Worm (Caenorhabditis elegans) whole organism, L2 larva: ENCODE results near the gene srd-9.

Source experiments
- Y55F3AM.14 ChIP-seq: fragments of 200-800 bp; sonication (Bioruptor generic); optimal IDR thresholded peaks from 2 replicates; lab custom pipeline; 2018; ENCODE audit warnings: mild to moderate bottlenecking, missing genetic modification characterization, missing compliant biosample characterization
- ZK546.5 ChIP-seq: sonication (generic microtip); optimal IDR thresholded peaks from 2 replicates; lab custom pipeline; 2017; ENCODE audit warnings: missing biosample characterization, missing genetic modification characterization
- alr-1 ChIP-seq: fragments of 150-350 bp; optimal IDR thresholded peaks from 2 replicates; lab custom pipeline; 2014; ENCODE audit warnings: missing biosample characterization, missing genetic modification characterization
- aly-2 ChIP-seq: fragments of 150-350 bp; optimal IDR thresholded peaks from 2 replicates; lab custom pipeline; 2014; ENCODE audit warnings: missing biosample characterization, missing genetic modification characterization
- ama-1 ChIP-seq: fragments of 150-350 bp; optimal IDR thresholded peaks from 2 replicates; lab custom pipeline; 2018; ENCODE audit warnings: inconsistent platforms
- blmp-1 ChIP-seq: sonication (generic microtip); optimal IDR thresholded peaks from 2 replicates; lab custom pipeline; 2017; ENCODE audit warnings: missing genetic modification characterization, mild to moderate bottlenecking, missing compliant biosample characterization, antibody characterized with exemption, moderate library complexity; ENCODE audit not compliant: insufficient read depth
- ceh-16 ChIP-seq: fragments of 150-350 bp; optimal IDR thresholded peaks from 2 replicates; lab custom pipeline; 2014; ENCODE audit warnings: missing biosample characterization, missing genetic modification characterization
- ceh-82 ChIP-seq: fragments of 150-350 bp; optimal IDR thresholded peaks from 2 replicates; lab custom pipeline; 2014; ENCODE audit warnings: missing biosample characterization, missing genetic modification characterization
- crh-2 ChIP-seq: sonication (generic microtip); optimal IDR thresholded peaks from 2 replicates; lab custom pipeline; 2017; ENCODE audit warnings: missing biosample characterization, missing genetic modification characterization
- dmd-4 ChIP-seq: sonication (generic microtip); optimal IDR thresholded peaks from 2 replicates; lab custom pipeline; 2017; ENCODE audit warnings: missing biosample characterization, missing genetic modification characterization
- elt-3 ChIP-seq: sonication (generic microtip); optimal IDR thresholded peaks from 2 replicates; lab custom pipeline; 2017; ENCODE audit warnings: missing biosample characterization, missing genetic modification characterization
- fos-1 ChIP-seq: fragments of 150-350 bp; optimal IDR thresholded peaks from 2 replicates; lab custom pipeline; 2014; ENCODE audit warnings: missing biosample characterization, missing genetic modification characterization
- gmeb-1 ChIP-seq: fragments of 150-350 bp; optimal IDR thresholded peaks from 2 replicates; lab custom pipeline; 2014; ENCODE audit warnings: missing biosample characterization, missing genetic modification characterization
- lin-11 ChIP-seq: fragments of 150-350 bp; sonication (generic microtip); optimal IDR thresholded peaks from 2 replicates; lab custom pipeline; 2014; ENCODE audit warnings: missing biosample characterization, missing genetic modification characterization, inconsistent platforms, mixed read lengths
- lin-13 ChIP-seq: fragments of 150-350 bp; optimal IDR thresholded peaks from 2 replicates; lab custom pipeline; 2014; ENCODE audit warnings: missing biosample characterization, missing genetic modification reagents, missing genetic modification characterization
- lin-39 ChIP-seq: fragments of 150-350 bp; optimal IDR thresholded peaks from 2 replicates; lab custom pipeline; 2014; ENCODE audit warnings: missing biosample characterization, missing genetic modification reagents, missing genetic modification characterization
- lsy-2 ChIP-seq, 2 experiments: fragments of 150-350 bp in 1 of 2; sonication (generic microtip) in 1 of 2; optimal IDR thresholded peaks; 2 replicates each; lab custom pipeline; 2014 to 2017; ENCODE audit warnings: missing biosample characterization in 2 of 2, missing genetic modification characterization in 2 of 2
- mab-5 ChIP-seq: fragments of 150-350 bp; optimal IDR thresholded peaks from 2 replicates; lab custom pipeline; 2014; ENCODE audit warnings: missing biosample characterization, missing genetic modification characterization
- mbf-1 ChIP-seq: sonication (generic microtip); optimal IDR thresholded peaks from 2 replicates; lab custom pipeline; 2017; ENCODE audit warnings: missing biosample characterization, missing genetic modification characterization
- mdl-1 ChIP-seq, 2 experiments: fragments of 150-350 bp in 1 of 2; sonication (generic microtip) in 1 of 2; optimal IDR thresholded peaks; 2 replicates each; lab custom pipeline; 2017; ENCODE audit warnings: missing biosample characterization in 2 of 2, missing genetic modification characterization in 2 of 2
- nhr-10 ChIP-seq: sonication (generic microtip); optimal IDR thresholded peaks from 2 replicates; lab custom pipeline; 2017; ENCODE audit warnings: missing biosample characterization, missing genetic modification characterization
- nhr-11 ChIP-seq: fragments of 150-350 bp; optimal IDR thresholded peaks from 2 replicates; lab custom pipeline; 2014; ENCODE audit warnings: missing biosample characterization, missing genetic modification characterization
- nhr-12 ChIP-seq: fragments of 150-350 bp; optimal IDR thresholded peaks from 2 replicates; lab custom pipeline; 2014; ENCODE audit warnings: missing biosample characterization, missing genetic modification characterization
- nhr-129 ChIP-seq: fragments of 150-350 bp; optimal IDR thresholded peaks from 2 replicates; lab custom pipeline; 2014; ENCODE audit warnings: missing biosample characterization, missing genetic modification characterization
- nhr-23 ChIP-seq: fragments of 150-350 bp; optimal IDR thresholded peaks from 2 replicates; lab custom pipeline; 2014; ENCODE audit warnings: missing biosample characterization, missing genetic modification reagents, missing genetic modification characterization
- nhr-237 ChIP-seq: fragments of 150-350 bp; optimal IDR thresholded peaks from 2 replicates; lab custom pipeline; 2014; ENCODE audit warnings: missing biosample characterization, missing genetic modification characterization
- nhr-25 ChIP-seq: fragments of 150-350 bp; sonication (generic microtip); optimal IDR thresholded peaks from 3 replicates; lab custom pipeline; 2014; ENCODE audit warnings: missing biosample characterization, missing genetic modification characterization
- nhr-6 ChIP-seq: fragments of 150-350 bp; optimal IDR thresholded peaks from 2 replicates; lab custom pipeline; 2014; ENCODE audit warnings: missing biosample characterization, missing genetic modification characterization
- nhr-77 ChIP-seq: fragments of 150-350 bp; optimal IDR thresholded peaks from 2 replicates; lab custom pipeline; 2014; ENCODE audit warnings: missing biosample characterization, missing genetic modification characterization
- sem-4 ChIP-seq: fragments of 150-350 bp; optimal IDR thresholded peaks from 2 replicates; lab custom pipeline; 2014; ENCODE audit warnings: missing biosample characterization, missing genetic modification reagents, missing genetic modification characterization
- unc-55 ChIP-seq: fragments of 150-350 bp; sonication (generic microtip); optimal IDR thresholded peaks from 3 replicates; lab custom pipeline; 2014; ENCODE audit warnings: missing biosample characterization, missing genetic modification reagents, missing genetic modification characterization
- unc-62 ChIP-seq: fragments of 150-350 bp; optimal IDR thresholded peaks from 2 replicates; lab custom pipeline; 2014; ENCODE audit warnings: missing biosample characterization, missing genetic modification reagents, missing genetic modification characterization
- zag-1 ChIP-seq: fragments of 150-350 bp; optimal IDR thresholded peaks from 2 replicates; lab custom pipeline; 2014; ENCODE audit warnings: missing biosample characterization, missing genetic modification characterization
- ztf-1 ChIP-seq: fragments of 200-800 bp; sonication (Bioruptor generic); conservative IDR thresholded peaks from 2 replicates; pipeline ENCODE4 v1.3.6; 2022; ENCODE audit warnings: missing genetic modification characterization, missing compliant biosample characterization
- ztf-4 ChIP-seq: fragments of 150-350 bp; optimal IDR thresholded peaks from 2 replicates; lab custom pipeline; 2014; ENCODE audit warnings: missing biosample characterization, missing genetic modification characterization

srd-9 gene

DNA sequence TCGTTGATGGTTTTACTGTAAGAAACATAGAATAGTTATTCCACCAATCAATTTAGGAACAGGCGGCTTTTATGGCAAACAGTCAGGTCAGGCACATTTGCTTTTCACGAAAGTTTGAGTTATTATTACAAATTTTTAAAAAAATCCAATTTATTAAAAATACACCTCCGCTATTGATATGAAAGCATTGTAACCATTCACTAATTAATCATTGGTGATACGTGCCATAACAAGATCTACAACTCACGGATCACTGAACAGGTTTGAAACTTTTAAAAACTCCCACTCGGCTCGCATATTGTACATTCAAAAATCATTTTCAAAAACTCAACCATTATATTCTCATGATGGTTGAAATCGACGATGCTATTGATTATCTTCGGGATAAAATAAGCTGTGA is 12.1 kb upstream of the srd-9 start, which contains the start of gene srg-27:
Gene srg-27, plus strand, starts transcription at position 301 of the 400 bp plus-strand sequence.
- no peak for TF ChIP-seq alr-1 (tag; lab: Kevin White, UChicago)
- no peak for TF ChIP-seq mbf-1 (tag; lab: Kevin White, UChicago)
- TF ChIP-seq elt-3: no peak
- TF ChIP-seq zag-1 (tag; lab: Kevin White, UChicago): no peak
- no peak for TF ChIP-seq lin-11 (tag; lab: Kevin White, UChicago)
- no peak for TF ChIP-seq nhr-12 (tag; lab: Kevin White, UChicago)
- no peak for TF ChIP-seq nhr-237
- TF ChIP-seq ztf-4 (tag; lab: Kevin White, UChicago): no peak
- no peak for TF ChIP-seq nhr-11 (tag; lab: Kevin White, UChicago)
- TF ChIP-seq dmd-4: no peak
- no peak for TF ChIP-seq ama-1 (lab: Kevin White, UChicago)
- TF ChIP-seq nhr-10 (tag; lab: Kevin White, UChicago): no peak
- no peak for TF ChIP-seq Y55F3AM.14 (GFP tag; lab: Kevin White, UChicago)
- TF ChIP-seq sem-4 (tag; lab: Kevin White, UChicago): no peak
- TF ChIP-seq mdl-1 (tag; optimal IDR thresholded peaks at IDR 0.05; lab: Kevin White, UChicago): no peak
- no peak for TF ChIP-seq ztf-1
- no peak for TF ChIP-seq aly-2
- TF ChIP-seq ZK546.5 (tag; lab: Kevin White, UChicago): no peak
- TF ChIP-seq nhr-77 (tag; lab: Kevin White, UChicago): no peak

DNA sequence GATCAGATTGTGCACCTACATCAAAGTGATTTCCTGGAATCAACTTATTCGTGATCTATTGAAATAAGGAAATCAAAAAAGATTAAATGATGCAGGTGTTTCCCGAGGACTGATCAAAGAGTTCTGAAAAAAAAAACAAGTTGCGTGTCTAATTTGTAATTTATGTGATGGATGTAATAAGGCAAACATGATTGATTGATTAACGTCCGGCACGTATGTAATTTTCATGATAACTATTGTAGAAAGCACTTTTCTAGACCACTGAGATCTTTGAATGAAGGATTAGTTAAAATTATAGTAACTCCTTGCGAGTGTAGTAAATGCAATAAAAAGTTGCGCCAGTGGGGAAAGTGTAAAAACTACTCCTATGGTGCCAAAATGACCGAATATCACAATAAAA is 6.2 kb upstream of the srd-9 start, which contains the start of gene srg-25:
Gene srg-25, minus strand, starts transcription at position 101 of the 400 bp plus-strand sequence.
- TF ChIP-seq nhr-6 (tag; lab: Kevin White, UChicago) (no peak), nhr-23 (tag; lab: Kevin White, UChicago) (no peak), ZK546.5 (tag; lab: Kevin White, UChicago) (no peak), zag-1 (tag; lab: Kevin White, UChicago) (no peak), nhr-11 (tag; lab: Kevin White, UChicago) (no peak), unc-55 (GFP tag; lab: Kevin White, UChicago) (no peak), elt-3 (no peak), ceh-82 (tag; lab: Kevin White, UChicago) (no peak), lin-39 (tag; lab: Kevin White, UChicago) (no peak), lin-11 (tag; lab: Kevin White, UChicago) (no peak), ztf-1 (no peak), ceh-16 (tag; lab: Kevin White, UChicago) (no peak), fos-1 (tag; lab: Kevin White, UChicago) (no peak), gmeb-1 (tag; lab: Kevin White, UChicago) (no peak)

DNA sequence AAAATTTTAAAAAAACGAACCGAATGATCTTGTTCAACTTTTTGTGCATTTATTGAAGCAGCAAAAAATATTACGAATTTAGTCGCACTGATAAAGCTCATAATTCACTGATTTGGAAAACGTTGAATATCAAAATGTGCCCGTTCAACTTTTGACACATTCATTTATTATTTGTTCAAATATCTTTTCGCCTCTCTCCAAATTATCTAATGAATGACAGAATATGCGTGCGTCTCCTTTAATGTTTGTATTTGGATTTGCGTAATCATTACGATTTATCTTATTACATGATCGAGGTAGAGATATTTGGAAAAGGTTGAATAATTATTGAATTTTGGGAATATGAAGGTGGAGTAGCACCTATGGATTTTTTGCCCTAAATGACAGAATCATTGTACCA is 2.1 kb upstream of the srd-9 start, which contains the start of gene T09D3.3:
Gene T09D3.3, minus strand, starts transcription at position 101 of the 400 bp plus-strand sequence.
- TF ChIP-seq mab-5 (tag; lab: Kevin White, UChicago) (no peak), unc-62 (GFP tag; lab: Kevin White, UChicago) (no peak), Y55F3AM.14 (GFP tag; lab: Kevin White, UChicago) (no peak), lin-39 (tag; lab: Kevin White, UChicago) (no peak), blmp-1 (no peak), zag-1 (tag; lab: Kevin White, UChicago) (no peak), nhr-12 (tag; lab: Kevin White, UChicago) (no peak), ZK546.5 (tag; lab: Kevin White, UChicago) (no peak), nhr-129 (tag; lab: Kevin White, UChicago) (no peak), lin-13 (no peak), gmeb-1 (tag; lab: Kevin White, UChicago) (no peak), crh-2 (tag; lab: Kevin White, UChicago) (no peak), nhr-237 (no peak), aly-2 (no peak), nhr-23 (tag; lab: Kevin White, UChicago) (no peak), nhr-25 (tag; lab: Kevin White, UChicago) (no peak), dmd-4 (no peak), lsy-2 (tag; optimal IDR thresholded peaks at IDR 0.05; lab: Kevin White, UChicago) (no peak)

DNA sequence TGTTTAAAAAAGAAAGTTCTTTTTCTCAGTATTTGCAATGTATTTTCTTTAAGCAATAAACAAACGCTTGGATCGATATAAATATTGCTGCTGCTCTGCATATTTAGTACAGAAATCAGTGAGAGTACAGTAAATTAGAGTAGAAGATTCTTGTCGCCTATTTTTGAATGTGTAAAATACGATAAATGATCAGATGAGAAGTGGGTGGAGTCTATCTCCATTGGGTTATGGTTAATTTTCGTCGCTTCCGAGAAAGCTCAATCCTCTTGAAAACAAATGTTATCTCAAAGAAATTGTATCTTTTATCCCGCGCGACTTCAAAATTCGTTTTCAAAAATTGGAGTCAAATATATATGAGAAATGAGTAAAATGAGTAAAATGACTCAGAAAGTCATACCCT is 7.2 kb downstream of the srd-9 start, which contains the start of gene nhr-216:
Gene nhr-216, minus strand, starts transcription at position 101 of the 400 bp plus-strand sequence.
- no peak for TF ChIP-seq nhr-11 (tag; lab: Kevin White, UChicago)
